Fruit fly (Drosophila melanogaster) whole organism, embryonic: ENCODE data around the gene CG2816.
A peak's percentile ranks its signal among the peaks of the same experiment; 100 is the strongest.

Experiments
- Aef1 ChIP-seq: fragments of 200-800 bp; sonication (Bioruptor generic); IDR thresholded peaks from 3 replicates; pipeline ENCODE4 v1.3.6; 2022; ENCODE audit warnings: missing biosample characterization, missing genetic modification characterization
- Atf6 ChIP-seq: fragments of 200-800 bp; sonication (Bioruptor generic); IDR thresholded peaks from 2 replicates; pipeline ENCODE4 v1.3.6; 2022; ENCODE audit warnings: missing biosample characterization, missing genetic modification characterization
- CG10565 ChIP-seq: fragments of 200-800 bp; sonication (Bioruptor generic); optimal IDR thresholded peaks from 3 replicates; lab custom pipeline; 2016; ENCODE audit warnings: missing biosample characterization, mild to moderate bottlenecking, missing genetic modification characterization
- CG12104 ChIP-seq: fragments of 200-800 bp; sonication (Bioruptor generic); optimal IDR thresholded peaks from 3 replicates; lab custom pipeline; 2016; ENCODE audit warnings: missing biosample characterization, missing genetic modification characterization
- CG12942 ChIP-seq: fragments of 200-800 bp; sonication (Bioruptor generic); optimal IDR thresholded peaks from 3 replicates; lab custom pipeline; 2016; ENCODE audit warnings: missing biosample characterization, missing genetic modification characterization
- CG13296 ChIP-seq: fragments of 200-800 bp; sonication (Bioruptor generic); optimal IDR thresholded peaks from 3 replicates; lab custom pipeline; 2018; ENCODE audit warnings: missing biosample characterization, mild to moderate bottlenecking, missing genetic modification characterization
- CG15514 ChIP-seq: fragments of 200-800 bp; sonication (Bioruptor generic); optimal IDR thresholded peaks from 3 replicates; lab custom pipeline; 2017; ENCODE audit warnings: missing biosample characterization, missing genetic modification characterization, mild to moderate bottlenecking, moderate library complexity, missing genetic modification reagents
- CG1647 ChIP-seq: fragments of 200-800 bp; sonication (Bioruptor generic); optimal IDR thresholded peaks from 3 replicates; lab custom pipeline; 2016; ENCODE audit warnings: missing biosample characterization, missing genetic modification characterization
- CG16863 ChIP-seq: fragments of 200-800 bp; sonication (Bioruptor generic); optimal IDR thresholded peaks from 3 replicates; lab custom pipeline; 2016; ENCODE audit warnings: missing biosample characterization, missing genetic modification characterization
- CG17359 ChIP-seq: fragments of 200-800 bp; sonication (Bioruptor generic); optimal IDR thresholded peaks from 3 replicates; lab custom pipeline; 2018; ENCODE audit warnings: missing biosample characterization, mild to moderate bottlenecking, missing genetic modification characterization, moderate library complexity
- CG17612 ChIP-seq: fragments of 200-800 bp; sonication (Bioruptor generic); IDR thresholded peaks from 2 replicates; pipeline ENCODE4 v1.3.6; 2022; ENCODE audit warnings: missing biosample characterization, missing genetic modification characterization
- CG17829 ChIP-seq: fragments of 200-800 bp; optimal IDR thresholded peaks from 2 replicates; lab custom pipeline; 2019; ENCODE audit warnings: missing biosample characterization, mild to moderate bottlenecking, missing genetic modification characterization, moderate library complexity
- CG2116 ChIP-seq: fragments of 200-800 bp; sonication (Bioruptor generic); optimal IDR thresholded peaks from 3 replicates; lab custom pipeline; 2018; ENCODE audit warnings: missing biosample characterization, mild to moderate bottlenecking, missing genetic modification characterization
- CG31224 ChIP-seq: fragments of 200-800 bp; sonication (Bioruptor generic); IDR thresholded peaks from 2 replicates; pipeline ENCODE4 v1.3.6; 2022; ENCODE audit warnings: missing biosample characterization, missing genetic modification characterization
- CG31365 ChIP-seq: fragments of 200-800 bp; sonication (Bioruptor generic); optimal IDR thresholded peaks from 2 replicates; lab custom pipeline; 2018; ENCODE audit warnings: missing biosample characterization, mild to moderate bottlenecking, missing genetic modification characterization
- CG33213 ChIP-seq: fragments of 200-800 bp; sonication (Bioruptor generic); optimal IDR thresholded peaks from 3 replicates; lab custom pipeline; 2016; ENCODE audit warnings: missing biosample characterization, missing genetic modification characterization
- CG6654 ChIP-seq: fragments of 200-800 bp; sonication (Bioruptor generic); optimal IDR thresholded peaks from 2 replicates; lab custom pipeline; 2017; ENCODE audit warnings: missing biosample characterization, mild to moderate bottlenecking, missing genetic modification characterization
- CG7745 ChIP-seq: fragments of 200-800 bp; sonication (Bioruptor generic); optimal IDR thresholded peaks from 2 replicates; lab custom pipeline; 2018; ENCODE audit warnings: missing biosample characterization, mild to moderate bottlenecking, missing genetic modification characterization, moderate library complexity
- CG7839 ChIP-seq: fragments of 200-800 bp; sonication (Bioruptor generic); optimal IDR thresholded peaks from 3 replicates; lab custom pipeline; 2018; ENCODE audit warnings: missing biosample characterization, mild to moderate bottlenecking, missing genetic modification characterization, moderate library complexity
- CG8359 ChIP-seq: fragments of 200-800 bp; sonication (Bioruptor generic); optimal IDR thresholded peaks from 2 replicates; lab custom pipeline; 2017; ENCODE audit warnings: missing biosample characterization, mild to moderate bottlenecking, missing genetic modification characterization, borderline replicate concordance
- CG8924 ChIP-seq: fragments of 200-800 bp; optimal IDR thresholded peaks from 3 replicates; lab custom pipeline; 2019; ENCODE audit warnings: missing biosample characterization, mild to moderate bottlenecking, missing genetic modification characterization, moderate library complexity
- CG9437 ChIP-seq: fragments of 200-800 bp; sonication (Bioruptor generic); optimal IDR thresholded peaks from 2 replicates; lab custom pipeline; 2018; ENCODE audit warnings: missing biosample characterization, mild to moderate bottlenecking, missing genetic modification characterization
- GATAe ChIP-seq: fragments of 200-800 bp; sonication (Bioruptor generic); conservative IDR thresholded peaks from 2 replicates; pipeline ENCODE4 v1.3.6; 2022; ENCODE audit warnings: missing biosample characterization, missing genetic modification characterization
- Hmr ChIP-seq: fragments of 200-800 bp; sonication (Bioruptor generic); optimal IDR thresholded peaks from 3 replicates; lab custom pipeline; 2017; ENCODE audit warnings: mild to moderate bottlenecking, missing biosample characterization, missing genetic modification reagents, missing genetic modification characterization
- Lhr ChIP-seq: fragments of 200-800 bp; sonication (Bioruptor generic); optimal IDR thresholded peaks from 3 replicates; lab custom pipeline; 2017; ENCODE audit warnings: mild to moderate bottlenecking, missing biosample characterization, missing genetic modification reagents, missing genetic modification characterization
- MBD-R2 ChIP-seq: fragments of 200-800 bp; sonication (Bioruptor generic); IDR thresholded peaks from 2 replicates; pipeline ENCODE4 v1.3.6; 2022; ENCODE audit warnings: missing biosample characterization, missing genetic modification characterization
- Max ChIP-seq: fragments of 200-800 bp; sonication (Bioruptor generic); optimal IDR thresholded peaks from 2 replicates; lab custom pipeline; 2016; ENCODE audit warnings: missing biosample characterization, mild to moderate bottlenecking, missing genetic modification characterization
- NC2α ChIP-seq: fragments of 200-800 bp; sonication (Bioruptor generic); optimal IDR thresholded peaks from 2 replicates; lab custom pipeline; 2016; ENCODE audit warnings: missing biosample characterization, missing genetic modification characterization
- Pdp1 ChIP-seq, 2 experiments: fragments of 200-800 bp; sonication (Bioruptor generic); optimal IDR thresholded peaks; 3 replicates each; lab custom pipeline; 2016; ENCODE audit warnings: missing biosample characterization in 2 of 2, missing genetic modification characterization in 2 of 2, mild to moderate bottlenecking in 1 of 2, moderate library complexity in 1 of 2
- ap ChIP-seq: fragments of 200-800 bp; sonication (Bioruptor generic); IDR thresholded peaks from 2 replicates; pipeline ENCODE4 v1.3.6; 2022; ENCODE audit warnings: missing biosample characterization, missing genetic modification characterization
- ara ChIP-seq: fragments of 200-800 bp; sonication (Bioruptor generic); IDR thresholded peaks from 2 replicates; pipeline ENCODE4 v1.3.6; 2022; ENCODE audit warnings: missing biosample characterization, missing genetic modification characterization
- br ChIP-seq: fragments of >200 bp; optimal IDR thresholded peaks from 2 replicates; lab custom pipeline; 2017
- chm ChIP-seq: fragments of 200-800 bp; sonication (Bioruptor generic); IDR thresholded peaks from 2 replicates; pipeline ENCODE4 v1.3.6; 2022; ENCODE audit warnings: missing biosample characterization, missing genetic modification characterization
- eve ChIP-seq, 2 experiments: fragments of >200 bp; optimal IDR thresholded peaks; 2 replicates each; lab custom pipeline; 2017; ENCODE audit warnings: missing biosample characterization in 2 of 2, missing genetic modification characterization in 2 of 2
- fd64A ChIP-seq: fragments of 200-800 bp; sonication (Bioruptor generic); optimal IDR thresholded peaks from 3 replicates; lab custom pipeline; 2018; ENCODE audit warnings: missing biosample characterization, mild to moderate bottlenecking, missing genetic modification characterization
- gem ChIP-seq: fragments of 200-800 bp; sonication (Bioruptor generic); optimal IDR thresholded peaks from 2 replicates; lab custom pipeline; 2019; ENCODE audit warnings: missing biosample characterization, mild to moderate bottlenecking, missing genetic modification characterization, moderate library complexity
- gt ChIP-seq: fragments of 200-800 bp; sonication (Bioruptor generic); IDR thresholded peaks from 2 replicates; pipeline ENCODE4 v1.3.6; 2022; ENCODE audit warnings: missing biosample characterization, missing genetic modification characterization
- hkb ChIP-seq, 2 experiments: fragments of 200-800 bp in 1 of 2; fragments of >200 bp in 1 of 2; sonication (Bioruptor generic) in 1 of 2; IDR thresholded peaks in 1 of 2; optimal IDR thresholded peaks in 1 of 2; 2 replicates each; pipeline versions ENCODE4 v1.3.6 to Lab custom; 2017 to 2022; ENCODE audit warnings: missing biosample characterization in 1 of 2, missing genetic modification characterization in 1 of 2
- kni ChIP-seq: fragments of 200-800 bp; sonication (Bioruptor generic); optimal IDR thresholded peaks from 3 replicates; lab custom pipeline; 2017; ENCODE audit warnings: mild to moderate bottlenecking, missing biosample characterization, missing genetic modification reagents, missing genetic modification characterization
- mam ChIP-seq: fragments of 200-800 bp; sonication (Bioruptor generic); optimal IDR thresholded peaks from 3 replicates; lab custom pipeline; 2016; ENCODE audit warnings: missing biosample characterization, missing genetic modification characterization
- odd ChIP-seq: fragments of 200-800 bp; sonication (Bioruptor generic); optimal IDR thresholded peaks from 2 replicates; lab custom pipeline; 2017; ENCODE audit warnings: missing biosample characterization, mild to moderate bottlenecking, missing genetic modification characterization
- org-1 ChIP-seq: fragments of 200-800 bp; sonication (Bioruptor generic); optimal IDR thresholded peaks from 2 replicates; lab custom pipeline; 2017; ENCODE audit warnings: missing biosample characterization, missing genetic modification characterization
- p53 ChIP-seq: fragments of 200-800 bp; sonication (Bioruptor generic); optimal IDR thresholded peaks from 2 replicates; lab custom pipeline; 2016; ENCODE audit warnings: missing biosample characterization, missing genetic modification characterization
- phol ChIP-seq: fragments of 200-800 bp; sonication (Bioruptor generic); optimal IDR thresholded peaks from 3 replicates; lab custom pipeline; 2018; ENCODE audit warnings: missing biosample characterization, mild to moderate bottlenecking, missing genetic modification characterization, moderate library complexity
- psq ChIP-seq: fragments of 200-800 bp; sonication (Bioruptor generic); optimal IDR thresholded peaks from 2 replicates; lab custom pipeline; 2017; ENCODE audit warnings: missing biosample characterization, missing genetic modification characterization
- ro ChIP-seq: fragments of 200-800 bp; sonication (Bioruptor generic); IDR thresholded peaks from 2 replicates; pipeline ENCODE4 v1.3.6; 2022; ENCODE audit warnings: missing biosample characterization, missing genetic modification characterization
- schlank ChIP-seq: fragments of 200-800 bp; sonication (Bioruptor generic); optimal IDR thresholded peaks from 2 replicates; lab custom pipeline; 2018; ENCODE audit warnings: missing biosample characterization, mild to moderate bottlenecking, missing genetic modification characterization
- sens ChIP-seq: fragments of 200-800 bp; sonication (Bioruptor generic); peaks from one replicate; lab custom pipeline; 2016; ENCODE audit warnings: missing biosample characterization, missing genetic modification characterization
- seq ChIP-seq: fragments of 200-800 bp; sonication (Bioruptor generic); IDR thresholded peaks from 2 replicates; pipeline ENCODE4 v1.3.6; 2022; ENCODE audit warnings: missing biosample characterization, missing genetic modification characterization
- slou ChIP-seq: fragments of 200-800 bp; sonication (Bioruptor generic); optimal IDR thresholded peaks from 3 replicates; lab custom pipeline; 2016; ENCODE audit warnings: missing biosample characterization, missing genetic modification characterization
- so ChIP-seq: fragments of 200-800 bp; sonication (Bioruptor generic); IDR thresholded peaks from 3 replicates; pipeline ENCODE4 v1.3.6; 2022; ENCODE audit warnings: missing biosample characterization, missing genetic modification characterization

Gene CG2816

dm6 chr2L:3703260-3703659 is at the start of gene CG2816 (continued):
- TF ChIP-seq MBD-R2 (GFP tag; lab: Robert Waterston, UW) (peak; percentile 18; the same call in 1 of the 2 replicates), CG31365 (tag; lab: Kevin White, UChicago) (no peak), so (GFP tag; lab: Robert Waterston, UW) (no peak), CG12104 (no peak), CG7839 (peak; percentile 71), CG17829 (tag; lab: Kevin White, UChicago) (no peak), org-1 (GFP tag; lab: Kevin White, UChicago) (peak; percentile 34), CG33213 (GFP tag; lab: Kevin White, UChicago) (no peak), Lhr (GFP tag; lab: Kevin White, UChicago) (no peak), Pdp1 (GFP tag; optimal IDR thresholded peaks at IDR 0.05; lab: Kevin White, UChicago) (peak in 1 of 2 experiments; percentile 56), CG9437 (GFP tag; lab: Kevin White, UChicago) (peak; percentile 16), CG16863 (peak; percentile 50), ap (peak; percentile 69), mam (GFP tag; lab: Kevin White, UChicago) (peak; percentile 96), Aef1 (GFP tag; lab: Robert Waterston, UW) (peak; percentile 60; the same call in 2 of the 3 replicates), Max (GFP tag; lab: Kevin White, UChicago) (no peak), CG2116 (no peak), ro (GFP tag; lab: Robert Waterston, UW) (no peak), hkb (optimal IDR thresholded peaks at IDR 0.05; lab: Kevin White, UChicago) (no peak), hkb (GFP tag; IDR thresholded peaks at IDR 0.05; lab: Robert Waterston, UW) (0 out of 2 replicates have a peak, but pooled peaks have one; percentile 35), CG8924 (tag; lab: Kevin White, UChicago) (peak; percentile 64), p53 (GFP tag; lab: Kevin White, UChicago) (no peak), CG8359 (GFP tag; lab: Kevin White, UChicago) (no peak), slou (GFP tag; lab: Kevin White, UChicago) (peak; percentile 14), CG6654 (GFP tag; lab: Kevin White, UChicago) (no peak), CG17612 (GFP tag; lab: Robert Waterston, UW) (no peak), phol (tag; lab: Kevin White, UChicago) (no peak), CG1647 (GFP tag; lab: Kevin White, UChicago) (no peak), Atf6 (GFP tag; lab: Robert Waterston, UW) (peak; percentile 68), gt (GFP tag; lab: Robert Waterston, UW) (no peak), kni (GFP tag; lab: Kevin White, UChicago) (no peak), fd64A (GFP tag; lab: Kevin White, UChicago) (no peak), ara (0 out of 2 replicates have a peak, but pooled peaks have one; percentile 27), gem (peak; percentile 81), odd (GFP tag; lab: Kevin White, UChicago) (no peak), seq (GFP tag; lab: Robert Waterston, UW) (peak; percentile 47), CG10565 (GFP tag; lab: Kevin White, UChicago) (no peak), psq (GFP tag; lab: Kevin White, UChicago) (peak; percentile 18), CG17359 (tag; lab: Kevin White, UChicago) (peak; percentile 18), chm (GFP tag; lab: Robert Waterston, UW) (no peak), eve (GFP tag; optimal IDR thresholded peaks at IDR 0.05; lab: Kevin White, UChicago) (peak in 1 of 2 experiments; percentile 28), CG31224 (no peak), GATAe (no peak), CG13296 (GFP tag; lab: Kevin White, UChicago) (peak; percentile 38), Hmr (GFP tag; lab: Kevin White, UChicago) (peak; percentile 80), CG7745 (no peak), CG15514 (GFP tag; lab: Kevin White, UChicago) (peak; percentile 38), sens (GFP tag; lab: Kevin White, UChicago) (peak; percentile 78), CG12942 (GFP tag; lab: Kevin White, UChicago) (peak; percentile 42), NC2α (no peak), schlank (tag; lab: Kevin White, UChicago) (peak; percentile 68), br (lab: Kevin White, UChicago) (no peak)
